Worm (Caenorhabditis elegans) whole organism, young adult: Measurements from ENCODE around the gene let-765.

ENCODE experiments used
- B0261.1 ChIP-seq: sonication (generic microtip); optimal IDR thresholded peaks from 2 replicates; lab custom pipeline; 2016; ENCODE audit warnings: mild to moderate bottlenecking, missing genetic modification characterization, moderate library complexity, missing compliant biosample characterization
- C06A6.2 ChIP-seq: fragments of 200-800 bp; sonication (Bioruptor generic); conservative IDR thresholded peaks from 2 replicates; pipeline ENCODE4 v1.3.6; 2022; ENCODE audit warnings: missing genetic modification characterization, missing compliant biosample characterization
- D2030.7 ChIP-seq: fragments of 200-800 bp; sonication (Bioruptor generic); IDR thresholded peaks from 2 replicates; pipeline ENCODE4 v1.3.6; 2022; ENCODE audit warnings: missing genetic modification reagents, missing genetic modification characterization, missing compliant biosample characterization
- F23B12.7 ChIP-seq: sonication (generic microtip); optimal IDR thresholded peaks from 2 replicates; lab custom pipeline; 2017; ENCODE audit warnings: missing genetic modification characterization, mild to moderate bottlenecking, missing compliant biosample characterization, antibody characterized with exemption, moderate library complexity; ENCODE audit not compliant: insufficient read depth
- F33H1.4 ChIP-seq: fragments of 200-800 bp; sonication (Bioruptor generic); IDR thresholded peaks from 2 replicates; pipeline ENCODE4 v1.3.6; 2022; ENCODE audit warnings: missing genetic modification reagents, missing genetic modification characterization, missing compliant biosample characterization
- F37B4.10 ChIP-seq: fragments of 200-800 bp; sonication (Bioruptor generic); IDR thresholded peaks from 2 replicates; pipeline ENCODE4 v1.3.6; 2022; ENCODE audit warnings: missing genetic modification characterization, missing compliant biosample characterization
- F49E8.2 ChIP-seq: sonication (generic microtip); optimal IDR thresholded peaks from 3 replicates; lab custom pipeline; 2017; ENCODE audit warnings: missing genetic modification characterization, mild to moderate bottlenecking, missing compliant biosample characterization, antibody characterized with exemption, moderate library complexity; ENCODE audit not compliant: insufficient read depth
- F57A8.1 ChIP-seq: fragments of 200-800 bp; sonication (Bioruptor generic); optimal IDR thresholded peaks from 2 replicates; lab custom pipeline; 2018; ENCODE audit warnings: mild to moderate bottlenecking, missing genetic modification characterization, moderate library complexity, missing compliant biosample characterization
- F57C9.4 ChIP-seq: sonication (generic microtip); optimal IDR thresholded peaks from 2 replicates; lab custom pipeline; 2017; ENCODE audit warnings: mild to moderate bottlenecking, missing genetic modification characterization, missing compliant biosample characterization
- K11D2.4 ChIP-seq: fragments of 200-800 bp; sonication (Bioruptor generic); IDR thresholded peaks from 2 replicates; pipeline ENCODE4 v1.3.6; 2022; ENCODE audit warnings: missing genetic modification reagents, missing genetic modification characterization, missing compliant biosample characterization
- T07F8.4 ChIP-seq: sonication (generic microtip); optimal IDR thresholded peaks from 2 replicates; lab custom pipeline; 2016; ENCODE audit warnings: mild to moderate bottlenecking, missing genetic modification characterization, moderate library complexity, missing compliant biosample characterization
- Y53F4B.3 ChIP-seq: fragments of 200-800 bp; sonication (Bioruptor generic); IDR thresholded peaks from 2 replicates; pipeline ENCODE4 v1.3.6; 2022; ENCODE audit warnings: missing genetic modification reagents, missing genetic modification characterization, missing compliant biosample characterization
- Y56A3A.18 ChIP-seq: fragments of 200-800 bp; sonication (Bioruptor generic); IDR thresholded peaks from 2 replicates; pipeline ENCODE4 v1.3.6; 2022; ENCODE audit warnings: missing genetic modification reagents, missing genetic modification characterization, missing compliant biosample characterization
- akir-1 ChIP-seq: fragments of 200-800 bp; sonication (Bioruptor generic); optimal IDR thresholded peaks from 2 replicates; lab custom pipeline; 2018; ENCODE audit warnings: mild to moderate bottlenecking, missing genetic modification characterization, moderate library complexity, missing compliant biosample characterization
- aptf-2 ChIP-seq: fragments of 200-800 bp; sonication (Bioruptor generic); conservative IDR thresholded peaks from 2 replicates; pipeline ENCODE4 v1.3.6; 2022; ENCODE audit warnings: missing genetic modification reagents, missing genetic modification characterization, missing compliant biosample characterization
- atf-7 ChIP-seq: sonication (generic microtip); optimal IDR thresholded peaks from 2 replicates; lab custom pipeline; 2017; ENCODE audit warnings: mild to moderate bottlenecking, missing genetic modification characterization, missing compliant biosample characterization
- athp-1 ChIP-seq: sonication (generic microtip); optimal IDR thresholded peaks from 2 replicates; lab custom pipeline; 2017; ENCODE audit warnings: mild to moderate bottlenecking, missing genetic modification characterization, missing compliant biosample characterization
- attf-3 ChIP-seq: fragments of 200-800 bp; sonication (Bioruptor generic); conservative IDR thresholded peaks from 2 replicates; pipeline ENCODE4 v1.3.6; 2022; ENCODE audit warnings: missing genetic modification reagents, missing genetic modification characterization, missing compliant biosample characterization
- bed-1 ChIP-seq: fragments of 200-800 bp; sonication (Bioruptor generic); IDR thresholded peaks from 2 replicates; pipeline ENCODE4 v1.3.6; 2022; ENCODE audit warnings: missing genetic modification reagents, missing genetic modification characterization, missing compliant biosample characterization
- dpff-1 ChIP-seq: sonication (generic microtip); optimal IDR thresholded peaks from 2 replicates; lab custom pipeline; 2017; ENCODE audit warnings: mild to moderate bottlenecking, missing genetic modification characterization, missing compliant biosample characterization
- efl-1 ChIP-seq: fragments of 150-350 bp; optimal IDR thresholded peaks from 2 replicates; lab custom pipeline; 2014; ENCODE audit warnings: missing biosample characterization, missing genetic modification reagents, missing genetic modification characterization
- egl-44 ChIP-seq: fragments of 200-800 bp; sonication (Bioruptor generic); IDR thresholded peaks from 2 replicates; pipeline ENCODE4 v1.3.6; 2022; ENCODE audit warnings: missing genetic modification reagents, missing genetic modification characterization, missing compliant biosample characterization
- egrh-3 ChIP-seq: fragments of 200-800 bp; sonication (Bioruptor generic); IDR thresholded peaks from 2 replicates; pipeline ENCODE4 v1.3.6; 2022; ENCODE audit warnings: missing genetic modification reagents, missing genetic modification characterization, missing compliant biosample characterization
- ekl-4 ChIP-seq: fragments of 200-800 bp; sonication (Bioruptor generic); IDR thresholded peaks from 2 replicates; pipeline ENCODE4 v1.3.6; 2022; ENCODE audit warnings: missing genetic modification reagents, missing genetic modification characterization, missing compliant biosample characterization
- ets-4 ChIP-seq: fragments of 200-800 bp; sonication (Bioruptor generic); optimal IDR thresholded peaks from 2 replicates; lab custom pipeline; 2018; ENCODE audit warnings: mild to moderate bottlenecking, missing genetic modification characterization, missing compliant biosample characterization
- him-1 ChIP-seq: sonication (generic microtip); optimal IDR thresholded peaks from 2 replicates; lab custom pipeline; 2016; ENCODE audit warnings: missing genotype, missing genetic modification reagents, missing genetic modification characterization, missing compliant biosample characterization
- lag-1 ChIP-seq: fragments of 200-800 bp; sonication (Bioruptor generic); IDR thresholded peaks from 2 replicates; pipeline ENCODE4 v1.3.6; 2022; ENCODE audit warnings: missing genetic modification reagents, missing genetic modification characterization, missing compliant biosample characterization
- lin-35 ChIP-seq, 3 experiments: fragments of 150-350 bp in 2 of 3; sonication (generic microtip) in 1 of 3; optimal IDR thresholded peaks; 2 replicates each; lab custom pipeline; 2014 to 2018; ENCODE audit warnings: missing biosample characterization in 3 of 3, missing genetic modification characterization in 3 of 3, missing genetic modification reagents in 3 of 3
- lin-54 ChIP-seq: fragments of 200-800 bp; sonication (Bioruptor generic); optimal IDR thresholded peaks from 2 replicates; lab custom pipeline; 2018; ENCODE audit warnings: mild to moderate bottlenecking, missing genetic modification characterization, missing compliant biosample characterization
- lsy-27 ChIP-seq: sonication (generic microtip); optimal IDR thresholded peaks from 2 replicates; lab custom pipeline; 2017; ENCODE audit warnings: missing genetic modification characterization, mild to moderate bottlenecking, missing compliant biosample characterization, antibody characterized with exemption, missing genotype, borderline replicate concordance; ENCODE audit not compliant: insufficient read depth
- madf-10 ChIP-seq: sonication (generic microtip); optimal IDR thresholded peaks from 2 replicates; lab custom pipeline; 2016; ENCODE audit warnings: mild to moderate bottlenecking, missing genetic modification characterization, missing compliant biosample characterization
- madf-3 ChIP-seq: fragments of 200-800 bp; sonication (Bioruptor generic); IDR thresholded peaks from 2 replicates; pipeline ENCODE4 v1.3.6; 2022; ENCODE audit warnings: missing genetic modification reagents, missing genetic modification characterization, missing compliant biosample characterization
- madf-8 ChIP-seq: fragments of 200-800 bp; sonication (Bioruptor generic); conservative IDR thresholded peaks from 2 replicates; pipeline ENCODE4 v1.3.6; 2022; ENCODE audit warnings: missing genetic modification reagents, missing genetic modification characterization, missing compliant biosample characterization
- mcd-1 ChIP-seq: fragments of 200-800 bp; sonication (Bioruptor generic); IDR thresholded peaks from 2 replicates; pipeline ENCODE4 v1.3.6; 2022; ENCODE audit warnings: missing genetic modification reagents, missing genetic modification characterization, missing compliant biosample characterization
- mes-4 ChIP-seq: sonication (generic microtip); optimal IDR thresholded peaks from 2 replicates; lab custom pipeline; 2016; ENCODE audit warnings: missing genotype, missing genetic modification characterization, missing compliant biosample characterization
- nfyb-1 ChIP-seq: fragments of 200-800 bp; sonication (Bioruptor generic); IDR thresholded peaks from 2 replicates; pipeline ENCODE4 v1.3.6; 2022; ENCODE audit warnings: missing genetic modification reagents, missing genetic modification characterization, missing compliant biosample characterization
- nhr-27 ChIP-seq: fragments of 200-800 bp; sonication (Bioruptor generic); optimal IDR thresholded peaks from 2 replicates; lab custom pipeline; 2018; ENCODE audit warnings: mild to moderate bottlenecking, missing genetic modification characterization, moderate library complexity, missing compliant biosample characterization
- nhr-80 ChIP-seq: sonication (generic microtip); optimal IDR thresholded peaks from 2 replicates; lab custom pipeline; 2016; ENCODE audit warnings: missing genetic modification characterization, missing compliant biosample characterization
- nhr-90 ChIP-seq: sonication (generic microtip); optimal IDR thresholded peaks from 2 replicates; lab custom pipeline; 2016; ENCODE audit warnings: missing genotype, mild to moderate bottlenecking, missing genetic modification characterization, missing compliant biosample characterization
- pbrm-1 ChIP-seq: fragments of 200-800 bp; sonication (Bioruptor generic); IDR thresholded peaks from 2 replicates; pipeline ENCODE4 v1.3.6; 2022; ENCODE audit warnings: missing genetic modification reagents, missing genetic modification characterization, missing compliant biosample characterization
- repo-1 ChIP-seq: sonication (generic microtip); optimal IDR thresholded peaks from 2 replicates; lab custom pipeline; 2017; ENCODE audit warnings: mild to moderate bottlenecking, missing genetic modification characterization, missing compliant biosample characterization
- sea-2 ChIP-seq: fragments of 200-800 bp; sonication (Bioruptor generic); IDR thresholded peaks from 2 replicates; pipeline ENCODE4 v1.3.6; 2022; ENCODE audit warnings: missing genetic modification characterization, missing compliant biosample characterization
- somi-1 ChIP-seq: fragments of 200-800 bp; sonication (Bioruptor generic); optimal IDR thresholded peaks from 2 replicates; lab custom pipeline; 2018; ENCODE audit warnings: mild to moderate bottlenecking, missing genetic modification characterization, missing compliant biosample characterization
- unc-62 ChIP-seq: fragments of 150-350 bp; optimal IDR thresholded peaks from 2 replicates; lab custom pipeline; 2014; ENCODE audit warnings: missing biosample characterization, missing genetic modification reagents, missing genetic modification characterization
- zim-3 ChIP-seq: sonication (generic microtip); optimal IDR thresholded peaks from 2 replicates; lab custom pipeline; 2017; ENCODE audit warnings: mild to moderate bottlenecking, missing genetic modification characterization, moderate library complexity, missing compliant biosample characterization
- ztf-18 ChIP-seq: sonication (generic microtip); optimal IDR thresholded peaks from 2 replicates; lab custom pipeline; 2016; ENCODE audit warnings: missing genotype, mild to moderate bottlenecking, missing genetic modification characterization, missing compliant biosample characterization
- ztf-22 ChIP-seq: fragments of 200-800 bp; sonication (Bioruptor generic); optimal IDR thresholded peaks from 2 replicates; lab custom pipeline; 2018; ENCODE audit warnings: mild to moderate bottlenecking, missing genetic modification characterization, moderate library complexity, missing compliant biosample characterization
- ztf-25 ChIP-seq: fragments of 200-800 bp; sonication (Bioruptor generic); IDR thresholded peaks from 2 replicates; pipeline ENCODE4 v1.3.6; 2022; ENCODE audit warnings: missing genetic modification reagents, missing genetic modification characterization, missing compliant biosample characterization

let-765 gene

DNA sequence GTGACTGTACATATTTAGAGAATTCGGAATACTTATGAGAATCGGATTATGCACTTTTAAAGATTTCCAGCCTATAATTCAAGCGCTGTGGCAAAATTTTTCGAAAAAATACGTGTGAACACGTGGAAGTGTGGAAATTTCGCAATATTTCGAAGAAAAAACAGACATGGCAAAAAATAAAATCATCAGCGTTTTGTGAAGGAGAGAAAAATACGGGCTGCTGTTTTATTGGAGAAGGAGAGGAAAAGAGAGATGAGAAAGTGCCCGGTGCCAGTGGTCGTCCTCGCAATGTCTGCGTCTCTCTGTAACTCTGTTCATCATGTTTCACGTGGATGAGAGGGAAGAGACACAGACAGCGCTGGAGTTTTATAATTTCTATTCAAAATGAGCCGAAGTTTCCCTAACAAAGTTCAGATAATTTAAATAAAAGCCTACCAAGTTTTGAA, 5.1 kb upstream of the let-765 start:
- TF ChIP-seq lin-54 (GFP tag; lab: Kevin White, UChicago) (peak; percentile 77), nhr-80 (tag; lab: Kevin White, UChicago) (peak; percentile 40), nhr-90 (peak; percentile 49), F49E8.2 (tag; lab: Kevin White, UChicago) (peak; percentile 71), F57C9.4 (peak; percentile 86), K11D2.4 (GFP tag; lab: Robert Waterston, UW) (peak; percentile 79), athp-1 (tag; lab: Kevin White, UChicago) (peak; percentile 88), zim-3 (peak; percentile 60), ztf-18 (tag; lab: Kevin White, UChicago) (peak; percentile 51), repo-1 (tag; lab: Kevin White, UChicago) (peak; percentile 91), aptf-2 (GFP tag; lab: Robert Waterston, UW) (no peak), ekl-4 (GFP tag; lab: Robert Waterston, UW) (peak; percentile 87), C06A6.2 (peak; percentile 61), atf-7 (tag; lab: Kevin White, UChicago) (peak; percentile 44), madf-10 (peak; percentile 69), unc-62 (no peak), Y56A3A.18 (GFP tag; lab: Robert Waterston, UW) (peak; percentile 88), Y53F4B.3 (GFP tag; lab: Robert Waterston, UW) (no peak), F33H1.4 (GFP tag; lab: Robert Waterston, UW) (peak; percentile 53), mes-4 (tag; lab: Kevin White, UChicago) (no peak), F37B4.10 (no peak), egrh-3 (GFP tag; lab: Robert Waterston, UW) (peak; percentile 32; the same call in 1 of the 2 replicates), madf-3 (peak; percentile 86), nfyb-1 (GFP tag; lab: Robert Waterston, UW) (peak; percentile 88), B0261.1 (tag; lab: Kevin White, UChicago) (peak; percentile 8), ztf-22 (GFP tag; lab: Kevin White, UChicago) (peak; percentile 16), madf-8 (GFP tag; lab: Robert Waterston, UW) (no peak), bed-1 (no peak), D2030.7 (GFP tag; lab: Robert Waterston, UW) (no peak), sea-2 (GFP tag; lab: Robert Waterston, UW) (no peak), T07F8.4 (peak; percentile 60), ztf-25 (GFP tag; lab: Robert Waterston, UW) (no peak), akir-1 (GFP tag; lab: Kevin White, UChicago) (no peak), nhr-27 (tag; lab: Kevin White, UChicago) (no peak), lsy-27 (tag; lab: Kevin White, UChicago) (no peak), attf-3 (GFP tag; lab: Robert Waterston, UW) (no peak), ets-4 (GFP tag; lab: Kevin White, UChicago) (no peak), efl-1 (GFP tag; lab: Kevin White, UChicago) (peak; percentile 29), him-1 (tag; lab: Kevin White, UChicago) (no peak), F23B12.7 (tag; lab: Kevin White, UChicago) (no peak), F57A8.1 (no peak), lag-1 (GFP tag; lab: Robert Waterston, UW) (no peak), pbrm-1 (GFP tag; lab: Robert Waterston, UW) (peak; percentile 74), dpff-1 (tag; lab: Kevin White, UChicago) (peak; percentile 74), mcd-1 (peak; percentile 72), lin-35 (GFP tag; optimal IDR thresholded peaks at IDR 0.05; lab: Kevin White, UChicago) (peak in 1 of 3 experiments; percentile 69), egl-44 (GFP tag; lab: Robert Waterston, UW) (no peak), somi-1 (GFP tag; lab: Kevin White, UChicago) (peak; percentile 72)
